Worm (Caenorhabditis elegans) whole organism, L1 larva: ENCODE data around the gene eng-1.
A peak's percentile ranks its signal among the peaks of the same experiment; 100 is the strongest.

Experiments
- C04F5.9 ChIP-seq: sonication (generic microtip); optimal IDR thresholded peaks from 2 replicates; lab custom pipeline; 2016; ENCODE audit warnings: missing genetic modification characterization, missing compliant biosample characterization
- C16A3.4 ChIP-seq: fragments of 150-350 bp; optimal IDR thresholded peaks from 2 replicates; lab custom pipeline; 2014; ENCODE audit warnings: missing biosample characterization, missing genetic modification characterization
- aha-1 ChIP-seq: fragments of 150-350 bp; optimal IDR thresholded peaks from 2 replicates; lab custom pipeline; 2014; ENCODE audit warnings: missing biosample characterization, missing genetic modification characterization
- ceh-8 ChIP-seq: fragments of 200-800 bp; sonication (Bioruptor generic); optimal IDR thresholded peaks from 2 replicates; lab custom pipeline; 2018; ENCODE audit warnings: mild to moderate bottlenecking, missing genetic modification characterization, moderate library complexity, missing compliant biosample characterization
- ceh-90 ChIP-seq: sonication (generic microtip); optimal IDR thresholded peaks from 2 replicates; lab custom pipeline; 2016; ENCODE audit warnings: missing genetic modification characterization, missing compliant biosample characterization
- ces-1 ChIP-seq: fragments of 150-350 bp; optimal IDR thresholded peaks from 2 replicates; lab custom pipeline; 2014; ENCODE audit warnings: missing biosample characterization, missing genetic modification reagents, missing genetic modification characterization
- dpl-1 ChIP-seq, 3 experiments: fragments of 150-350 bp in 2 of 3; sonication (generic microtip) in 1 of 3; optimal IDR thresholded peaks; 2 replicates each; lab custom pipeline; 2014 to 2017; ENCODE audit warnings: missing biosample characterization in 3 of 3, missing genetic modification characterization in 3 of 3, missing genetic modification reagents in 3 of 3
- dsc-1 ChIP-seq: sonication (generic microtip); optimal IDR thresholded peaks from 2 replicates; lab custom pipeline; 2016; ENCODE audit warnings: mild to moderate bottlenecking, missing genetic modification characterization, missing compliant biosample characterization
- efl-3 ChIP-seq: fragments of 200-800 bp; sonication (Bioruptor generic); optimal IDR thresholded peaks from 2 replicates; lab custom pipeline; 2018; ENCODE audit warnings: mild to moderate bottlenecking, missing genetic modification characterization, missing compliant biosample characterization
- elt-2 ChIP-seq: sonication (generic microtip); optimal IDR thresholded peaks from 2 replicates; lab custom pipeline; 2016; ENCODE audit warnings: missing genetic modification characterization, mild to moderate bottlenecking, inconsistent platforms, missing compliant biosample characterization, missing genetic modification reagents
- ets-5 ChIP-seq: fragments of 200-800 bp; sonication (Bioruptor generic); IDR thresholded peaks from 2 replicates; pipeline ENCODE4 v1.3.6; 2022; ENCODE audit warnings: missing genetic modification characterization, missing compliant biosample characterization
- fkh-4 ChIP-seq: sonication (generic microtip); optimal IDR thresholded peaks from 2 replicates; lab custom pipeline; 2016; ENCODE audit warnings: missing compliant biosample characterization, missing genetic modification characterization, borderline replicate concordance
- fkh-8 ChIP-seq: sonication (generic microtip); optimal IDR thresholded peaks from 2 replicates; lab custom pipeline; 2016; ENCODE audit warnings: mild to moderate bottlenecking, missing genetic modification characterization, missing compliant biosample characterization
- fos-1 ChIP-seq: fragments of 150-350 bp; optimal IDR thresholded peaks from 2 replicates; lab custom pipeline; 2014; ENCODE audit warnings: missing biosample characterization, missing genetic modification characterization
- grh-1 ChIP-seq: fragments of 200-800 bp; sonication (Bioruptor generic); IDR thresholded peaks from 2 replicates; pipeline ENCODE4 v1.3.6; 2022; ENCODE audit warnings: missing genetic modification reagents, missing genetic modification characterization, missing compliant biosample characterization
- hlh-4 ChIP-seq: sonication (generic microtip); optimal IDR thresholded peaks from 2 replicates; lab custom pipeline; 2016; ENCODE audit warnings: mild to moderate bottlenecking, missing genetic modification characterization, missing compliant biosample characterization
- hpl-2 ChIP-seq: fragments of 150-350 bp; optimal IDR thresholded peaks from 2 replicates; lab custom pipeline; 2014; ENCODE audit warnings: missing biosample characterization, missing genetic modification reagents, missing genetic modification characterization
- isw-1 ChIP-seq: fragments of 200-800 bp; sonication (Bioruptor generic); IDR thresholded peaks from 2 replicates; pipeline ENCODE4 v1.3.6; 2022; ENCODE audit warnings: missing genetic modification characterization, missing compliant biosample characterization
- jun-1 ChIP-seq: fragments of 150-350 bp; optimal IDR thresholded peaks from 2 replicates; lab custom pipeline; 2014; ENCODE audit warnings: missing biosample characterization, missing genetic modification reagents, missing genetic modification characterization
- lin-13 ChIP-seq: fragments of 150-350 bp; optimal IDR thresholded peaks from 2 replicates; lab custom pipeline; 2014; ENCODE audit warnings: missing biosample characterization, missing genetic modification reagents, missing genetic modification characterization
- lin-14 ChIP-seq: fragments of 200-800 bp; sonication (Bioruptor generic); optimal IDR thresholded peaks from 2 replicates; lab custom pipeline; 2018; ENCODE audit warnings: mild to moderate bottlenecking, missing genetic modification characterization, moderate library complexity, missing compliant biosample characterization
- lin-15B ChIP-seq: fragments of 150-350 bp; sonication (generic microtip); optimal IDR thresholded peaks from 3 replicates; lab custom pipeline; 2014; ENCODE audit warnings: missing biosample characterization, missing genetic modification characterization
- lin-39 ChIP-seq: fragments of 150-350 bp; optimal IDR thresholded peaks from 2 replicates; lab custom pipeline; 2014; ENCODE audit warnings: missing biosample characterization, missing genetic modification reagents, missing genetic modification characterization
- lsy-2 ChIP-seq, 2 experiments: fragments of 150-350 bp; optimal IDR thresholded peaks; 2 replicates each; lab custom pipeline; 2014; ENCODE audit warnings: missing biosample characterization in 2 of 2, missing genetic modification characterization in 2 of 2
- mab-9 ChIP-seq: fragments of 200-800 bp; sonication (Bioruptor generic); IDR thresholded peaks from 2 replicates; pipeline ENCODE4 v1.3.6; 2022; ENCODE audit warnings: missing genetic modification reagents, missing genetic modification characterization, missing compliant biosample characterization
- mdl-1 ChIP-seq, 2 experiments: fragments of 150-350 bp; optimal IDR thresholded peaks; 2 replicates each; lab custom pipeline; 2014 to 2017; ENCODE audit warnings: missing biosample characterization in 2 of 2, missing genetic modification characterization in 2 of 2, inconsistent platforms in 1 of 2
- mef-2 ChIP-seq: fragments of 150-350 bp; optimal IDR thresholded peaks from 2 replicates; lab custom pipeline; 2014; ENCODE audit warnings: missing biosample characterization, missing genetic modification characterization
- mep-1 ChIP-seq: fragments of 150-350 bp; optimal IDR thresholded peaks from 2 replicates; lab custom pipeline; 2014; ENCODE audit warnings: missing biosample characterization, missing genetic modification characterization
- nhr-19 ChIP-seq: fragments of 200-800 bp; sonication (Bioruptor generic); conservative IDR thresholded peaks from 2 replicates; pipeline ENCODE4 v1.3.6; 2022; ENCODE audit warnings: missing genetic modification characterization, missing compliant biosample characterization
- nhr-20 ChIP-seq: sonication (generic microtip); optimal IDR thresholded peaks from 2 replicates; lab custom pipeline; 2016; ENCODE audit warnings: mild to moderate bottlenecking, missing genetic modification characterization, missing compliant biosample characterization
- nhr-237 ChIP-seq: fragments of 150-350 bp; optimal IDR thresholded peaks from 2 replicates; lab custom pipeline; 2014; ENCODE audit warnings: missing biosample characterization, missing genetic modification characterization
- nhr-71 ChIP-seq: sonication (generic microtip); optimal IDR thresholded peaks from 2 replicates; lab custom pipeline; 2016; ENCODE audit warnings: mild to moderate bottlenecking, missing genetic modification characterization, moderate library complexity, missing compliant biosample characterization
- nhr-76 ChIP-seq: sonication (generic microtip); optimal IDR thresholded peaks from 2 replicates; lab custom pipeline; 2017; ENCODE audit warnings: missing biosample characterization, missing genetic modification characterization
- nhr-77 ChIP-seq: fragments of 150-350 bp; optimal IDR thresholded peaks from 2 replicates; lab custom pipeline; 2014; ENCODE audit warnings: missing biosample characterization, missing genetic modification characterization
- nhr-84 ChIP-seq: sonication (generic microtip); optimal IDR thresholded peaks from 2 replicates; lab custom pipeline; 2017; ENCODE audit warnings: missing biosample characterization, missing genetic modification characterization
- nhr-85 ChIP-seq: sonication (generic microtip); peaks from one replicate; lab custom pipeline; 2016; ENCODE audit warnings: missing genetic modification characterization, inconsistent platforms, missing compliant biosample characterization
- nhr-90 ChIP-seq: sonication (generic microtip); optimal IDR thresholded peaks from 2 replicates; lab custom pipeline; 2016; ENCODE audit warnings: mild to moderate bottlenecking, missing genetic modification characterization, missing compliant biosample characterization; ENCODE audit not compliant: poor library complexity
- pag-3 ChIP-seq: sonication (generic microtip); optimal IDR thresholded peaks from 2 replicates; lab custom pipeline; 2017; ENCODE audit warnings: missing genetic modification characterization, mild to moderate bottlenecking, missing compliant biosample characterization, antibody characterized with exemption, borderline replicate concordance; ENCODE audit not compliant: insufficient read depth
- pax-3 ChIP-seq: fragments of 200-800 bp; sonication (Bioruptor generic); optimal IDR thresholded peaks from 2 replicates; lab custom pipeline; 2018; ENCODE audit warnings: mild to moderate bottlenecking, missing genetic modification characterization, moderate library complexity, missing compliant biosample characterization
- skn-1 ChIP-seq: fragments of 150-350 bp; optimal IDR thresholded peaks from 2 replicates; lab custom pipeline; 2014; ENCODE audit warnings: missing biosample characterization, missing genetic modification characterization
- snu-23 ChIP-seq: sonication (generic microtip); optimal IDR thresholded peaks from 2 replicates; lab custom pipeline; 2016; ENCODE audit warnings: missing genetic modification characterization, missing compliant biosample characterization
- sox-4 ChIP-seq: sonication (generic microtip); optimal IDR thresholded peaks from 2 replicates; lab custom pipeline; 2016; ENCODE audit warnings: missing genetic modification characterization, missing compliant biosample characterization
- sup-37 ChIP-seq: fragments of 200-800 bp; sonication (Bioruptor generic); optimal IDR thresholded peaks from 2 replicates; lab custom pipeline; 2018; ENCODE audit warnings: mild to moderate bottlenecking, missing genetic modification characterization, missing compliant biosample characterization
- swsn-7 ChIP-seq: sonication (generic microtip); optimal IDR thresholded peaks from 2 replicates; lab custom pipeline; 2016; ENCODE audit warnings: missing genetic modification characterization, missing compliant biosample characterization
- tbx-2 ChIP-seq: sonication (generic microtip); optimal IDR thresholded peaks from 2 replicates; lab custom pipeline; 2016; ENCODE audit warnings: missing genetic modification characterization, missing compliant biosample characterization
- tlp-1 ChIP-seq: fragments of 150-350 bp; optimal IDR thresholded peaks from 2 replicates; lab custom pipeline; 2014; ENCODE audit warnings: missing biosample characterization, missing genetic modification characterization
- unc-130 ChIP-seq: fragments of 150-350 bp; optimal IDR thresholded peaks from 2 replicates; lab custom pipeline; 2017; ENCODE audit warnings: missing biosample characterization, missing genetic modification characterization, inconsistent platforms
- unc-86 ChIP-seq: sonication (generic microtip); optimal IDR thresholded peaks from 2 replicates; lab custom pipeline; 2016; ENCODE audit warnings: missing genetic modification characterization, missing compliant biosample characterization
- vab-15 ChIP-seq: sonication (generic microtip); optimal IDR thresholded peaks from 2 replicates; lab custom pipeline; 2017; ENCODE audit warnings: missing genotype, mild to moderate bottlenecking, missing genetic modification characterization, missing compliant biosample characterization
- zag-1 ChIP-seq: fragments of 150-350 bp; optimal IDR thresholded peaks from 2 replicates; lab custom pipeline; 2014; ENCODE audit warnings: missing biosample characterization, missing genetic modification characterization
- ztf-11 ChIP-seq, 2 experiments: sonication (generic microtip); optimal IDR thresholded peaks; 2 replicates each; lab custom pipeline; 2016 to 2017; ENCODE audit warnings: missing genetic modification characterization in 2 of 2, missing biosample characterization in 1 of 2, missing compliant biosample characterization in 1 of 2
- ztf-4 ChIP-seq: fragments of 150-350 bp; optimal IDR thresholded peaks from 2 replicates; lab custom pipeline; 2014; ENCODE audit warnings: missing biosample characterization, missing genetic modification characterization

Gene eng-1

ce11 chrIII:5835163-5835871 lies 33.0 kb downstream of the eng-1 start:
- TF ChIP-seq sup-37 (GFP tag; lab: Kevin White, UChicago) (no peak), grh-1 (GFP tag; lab: Robert Waterston, UW) (no peak), swsn-7 (peak; percentile 13), ets-5 (GFP tag; lab: Robert Waterston, UW) (no peak), nhr-77 (tag; lab: Kevin White, UChicago) (no peak), C16A3.4 (no peak), snu-23 (GFP tag; lab: Kevin White, UChicago) (peak; percentile 44), mdl-1 (tag; optimal IDR thresholded peaks at IDR 0.05; lab: Kevin White, UChicago) (peak in 1 of 2 experiments; percentile 9), pag-3 (tag; lab: Kevin White, UChicago) (no peak), hpl-2 (GFP tag; lab: Kevin White, UChicago) (no peak), isw-1 (GFP tag; lab: Robert Waterston, UW) (no peak), lsy-2 (tag; optimal IDR thresholded peaks at IDR 0.05; lab: Kevin White, UChicago) (peak in 1 of 2 experiments; percentile 41), jun-1 (tag; lab: Kevin White, UChicago) (no peak), dsc-1 (tag; lab: Kevin White, UChicago) (no peak), nhr-237 (tag; lab: Kevin White, UChicago) (no peak), aha-1 (no peak), nhr-84 (no peak), mef-2 (no peak), mep-1 (no peak), pax-3 (tag; lab: Kevin White, UChicago) (no peak), nhr-71 (peak; percentile 31), sox-4 (tag; lab: Kevin White, UChicago) (no peak), nhr-85 (tag; lab: Kevin White, UChicago) (peak; percentile 72), lin-15B (tag; lab: Kevin White, UChicago) (no peak), nhr-19 (GFP tag; lab: Robert Waterston, UW) (no peak), elt-2 (tag; lab: Kevin White, UChicago) (peak; percentile 67), C04F5.9 (no peak), dpl-1 (GFP tag; optimal IDR thresholded peaks at IDR 0.05; lab: Kevin White, UChicago) (no peak), ces-1 (GFP tag; lab: Kevin White, UChicago) (no peak), ztf-11 (tag; optimal IDR thresholded peaks at IDR 0.05; lab: Kevin White, UChicago) (no peak), lin-13 (GFP tag; lab: Kevin White, UChicago) (no peak), fkh-8 (tag; lab: Kevin White, UChicago) (no peak), nhr-76 (tag; lab: Kevin White, UChicago) (no peak), tbx-2 (no peak), ceh-90 (no peak), mab-9 (GFP tag; lab: Robert Waterston, UW) (no peak), nhr-90 (tag; lab: Kevin White, UChicago) (peak; percentile 45), hlh-4 (no peak), fos-1 (tag; lab: Kevin White, UChicago) (no peak), lin-14 (GFP tag; lab: Kevin White, UChicago) (peak; percentile 47), nhr-20 (peak; percentile 41), fkh-4 (tag; lab: Kevin White, UChicago) (no peak), skn-1 (tag; lab: Kevin White, UChicago) (no peak), efl-3 (no peak), unc-130 (tag; lab: Kevin White, UChicago) (peak; percentile 39), zag-1 (no peak), ztf-4 (no peak), vab-15 (tag; lab: Kevin White, UChicago) (peak; percentile 18), ceh-8 (GFP tag; lab: Kevin White, UChicago) (no peak), lin-39 (tag; lab: Kevin White, UChicago) (no peak), tlp-1 (tag; lab: Kevin White, UChicago) (no peak), unc-86 (no peak)
